Worm (Caenorhabditis elegans) whole organism, L1 larva: ENCODE measurements around the gene T04F3.3.

ENCODE experiments used
- C16A3.4 ChIP-seq: fragments of 150-350 bp; optimal IDR thresholded peaks from 2 replicates; lab custom pipeline; 2014; ENCODE audit warnings: missing biosample characterization, missing genetic modification characterization
- C34B4.2 ChIP-seq: sonication (generic microtip); optimal IDR thresholded peaks from 2 replicates; lab custom pipeline; 2017; ENCODE audit warnings: mild to moderate bottlenecking, missing genetic modification characterization, missing compliant biosample characterization
- ama-1 ChIP-seq: fragments of 150-350 bp; optimal IDR thresholded peaks from 2 replicates; lab custom pipeline; 2014
- blmp-1 ChIP-seq: fragments of 150-350 bp; optimal IDR thresholded peaks from 2 replicates; lab custom pipeline; 2014; ENCODE audit warnings: missing biosample characterization, missing genetic modification characterization
- ces-1 ChIP-seq: fragments of 150-350 bp; optimal IDR thresholded peaks from 2 replicates; lab custom pipeline; 2014; ENCODE audit warnings: missing biosample characterization, missing genetic modification reagents, missing genetic modification characterization
- dsc-1 ChIP-seq: sonication (generic microtip); optimal IDR thresholded peaks from 2 replicates; lab custom pipeline; 2016; ENCODE audit warnings: mild to moderate bottlenecking, missing genetic modification characterization, missing compliant biosample characterization
- efl-1 ChIP-seq, 4 experiments: fragments of 150-350 bp; optimal IDR thresholded peaks in 3 of 4; peaks in 1 of 4; 1 replicate in 1 of 4; 2 replicates in 3 of 4; lab custom pipeline; 2014; ENCODE audit warnings: missing biosample characterization in 2 of 4, missing genetic modification characterization in 2 of 4, missing genetic modification reagents in 2 of 4
- efl-3 ChIP-seq: fragments of 200-800 bp; sonication (Bioruptor generic); optimal IDR thresholded peaks from 2 replicates; lab custom pipeline; 2018; ENCODE audit warnings: mild to moderate bottlenecking, missing genetic modification characterization, missing compliant biosample characterization
- elt-2 ChIP-seq: sonication (generic microtip); optimal IDR thresholded peaks from 2 replicates; lab custom pipeline; 2016; ENCODE audit warnings: missing genetic modification characterization, mild to moderate bottlenecking, inconsistent platforms, missing compliant biosample characterization, missing genetic modification reagents
- fkh-10 ChIP-seq: sonication (generic microtip); optimal IDR thresholded peaks from 2 replicates; lab custom pipeline; 2017; ENCODE audit warnings: missing biosample characterization, missing genetic modification reagents, missing genetic modification characterization
- fos-1 ChIP-seq: fragments of 150-350 bp; optimal IDR thresholded peaks from 2 replicates; lab custom pipeline; 2014; ENCODE audit warnings: missing biosample characterization, missing genetic modification characterization
- grh-1 ChIP-seq: fragments of 200-800 bp; sonication (Bioruptor generic); IDR thresholded peaks from 2 replicates; pipeline ENCODE4 v1.3.6; 2022; ENCODE audit warnings: missing genetic modification reagents, missing genetic modification characterization, missing compliant biosample characterization
- hlh-17 ChIP-seq: fragments of 200-800 bp; sonication (Bioruptor generic); optimal IDR thresholded peaks from 2 replicates; lab custom pipeline; 2018; ENCODE audit warnings: missing genetic modification characterization, mild to moderate bottlenecking, missing compliant biosample characterization, moderate library complexity, borderline replicate concordance
- isw-1 ChIP-seq: fragments of 200-800 bp; sonication (Bioruptor generic); IDR thresholded peaks from 2 replicates; pipeline ENCODE4 v1.3.6; 2022; ENCODE audit warnings: missing genetic modification characterization, missing compliant biosample characterization
- lin-14 ChIP-seq: fragments of 200-800 bp; sonication (Bioruptor generic); optimal IDR thresholded peaks from 2 replicates; lab custom pipeline; 2018; ENCODE audit warnings: mild to moderate bottlenecking, missing genetic modification characterization, moderate library complexity, missing compliant biosample characterization
- lin-15B ChIP-seq: fragments of 150-350 bp; sonication (generic microtip); optimal IDR thresholded peaks from 3 replicates; lab custom pipeline; 2014; ENCODE audit warnings: missing biosample characterization, missing genetic modification characterization
- lin-35 ChIP-seq, 2 experiments: fragments of 150-350 bp; optimal IDR thresholded peaks; 2 replicates each; lab custom pipeline; 2014; ENCODE audit warnings: missing biosample characterization in 2 of 2, missing genetic modification characterization in 2 of 2, missing genetic modification reagents in 2 of 2
- lir-3 ChIP-seq: sonication (generic microtip); optimal IDR thresholded peaks from 2 replicates; lab custom pipeline; 2016; ENCODE audit warnings: mild to moderate bottlenecking, missing genetic modification characterization, moderate library complexity, missing compliant biosample characterization; ENCODE audit not compliant: poor library complexity
- lsy-2 ChIP-seq, 2 experiments: fragments of 150-350 bp; optimal IDR thresholded peaks; 2 replicates each; lab custom pipeline; 2014; ENCODE audit warnings: missing biosample characterization in 2 of 2, missing genetic modification characterization in 2 of 2
- mdl-1 ChIP-seq, 2 experiments: fragments of 150-350 bp; optimal IDR thresholded peaks; 2 replicates each; lab custom pipeline; 2014 to 2017; ENCODE audit warnings: missing biosample characterization in 2 of 2, missing genetic modification characterization in 2 of 2, inconsistent platforms in 1 of 2
- mep-1 ChIP-seq: fragments of 150-350 bp; optimal IDR thresholded peaks from 2 replicates; lab custom pipeline; 2014; ENCODE audit warnings: missing biosample characterization, missing genetic modification characterization
- nhr-11 ChIP-seq: fragments of 150-350 bp; optimal IDR thresholded peaks from 2 replicates; lab custom pipeline; 2014; ENCODE audit warnings: missing biosample characterization, missing genetic modification characterization
- nhr-12 ChIP-seq: sonication (generic microtip); optimal IDR thresholded peaks from 2 replicates; lab custom pipeline; 2017; ENCODE audit warnings: missing biosample characterization, missing genetic modification characterization
- nhr-20 ChIP-seq: sonication (generic microtip); optimal IDR thresholded peaks from 2 replicates; lab custom pipeline; 2016; ENCODE audit warnings: mild to moderate bottlenecking, missing genetic modification characterization, missing compliant biosample characterization
- nhr-237 ChIP-seq: fragments of 150-350 bp; optimal IDR thresholded peaks from 2 replicates; lab custom pipeline; 2014; ENCODE audit warnings: missing biosample characterization, missing genetic modification characterization
- nhr-71 ChIP-seq: sonication (generic microtip); optimal IDR thresholded peaks from 2 replicates; lab custom pipeline; 2016; ENCODE audit warnings: mild to moderate bottlenecking, missing genetic modification characterization, moderate library complexity, missing compliant biosample characterization
- nhr-77 ChIP-seq: fragments of 150-350 bp; optimal IDR thresholded peaks from 2 replicates; lab custom pipeline; 2014; ENCODE audit warnings: missing biosample characterization, missing genetic modification characterization
- nhr-90 ChIP-seq: sonication (generic microtip); optimal IDR thresholded peaks from 2 replicates; lab custom pipeline; 2016; ENCODE audit warnings: mild to moderate bottlenecking, missing genetic modification characterization, missing compliant biosample characterization; ENCODE audit not compliant: poor library complexity
- rnt-1 ChIP-seq: sonication (generic microtip); optimal IDR thresholded peaks from 2 replicates; lab custom pipeline; 2016; ENCODE audit warnings: mild to moderate bottlenecking, missing genetic modification characterization, moderate library complexity, missing compliant biosample characterization
- snpc-4 ChIP-seq: fragments of 150-350 bp; optimal IDR thresholded peaks from 2 replicates; lab custom pipeline; 2014; ENCODE audit warnings: missing biosample characterization, missing genetic modification characterization
- swsn-7 ChIP-seq: sonication (generic microtip); optimal IDR thresholded peaks from 2 replicates; lab custom pipeline; 2016; ENCODE audit warnings: missing genetic modification characterization, missing compliant biosample characterization
- tbx-2 ChIP-seq: sonication (generic microtip); optimal IDR thresholded peaks from 2 replicates; lab custom pipeline; 2016; ENCODE audit warnings: missing genetic modification characterization, missing compliant biosample characterization
- unc-30 ChIP-seq: sonication (generic microtip); optimal IDR thresholded peaks from 2 replicates; lab custom pipeline; 2017; ENCODE audit warnings: missing biosample characterization, missing genetic modification characterization
- unc-62 ChIP-seq: fragments of 150-350 bp; optimal IDR thresholded peaks from 2 replicates; lab custom pipeline; 2014; ENCODE audit warnings: missing biosample characterization, missing genetic modification reagents, missing genetic modification characterization
- unc-86 ChIP-seq: sonication (generic microtip); optimal IDR thresholded peaks from 2 replicates; lab custom pipeline; 2016; ENCODE audit warnings: missing genetic modification characterization, missing compliant biosample characterization

T04F3.3 gene

ce11 chrV:11758635-11759034 lies at the start of gene T04F3.3:
Gene T04F3.3, plus strand, starts transcription at chrV:11758935.
- no peak for TF ChIP-seq efl-3
- TF ChIP-seq lin-15B (tag; lab: Kevin White, UChicago) = no peak
- no peak for TF ChIP-seq C16A3.4
- no peak for TF ChIP-seq rnt-1
- TF ChIP-seq dsc-1 (tag; lab: Kevin White, UChicago) = no peak
- no peak for TF ChIP-seq nhr-90 (tag; lab: Kevin White, UChicago)
- TF ChIP-seq nhr-20 (tag; lab: Kevin White, UChicago) = no peak
- TF ChIP-seq unc-30 (tag; lab: Kevin White, UChicago) = no peak
- TF ChIP-seq nhr-12 (tag; lab: Kevin White, UChicago) = no peak
- no peak for TF ChIP-seq swsn-7 (tag; lab: Kevin White, UChicago)
- no peak for TF ChIP-seq mdl-1 (tag; optimal IDR thresholded peaks at IDR 0.05; lab: Kevin White, UChicago)
- no peak for TF ChIP-seq blmp-1 (tag; lab: Kevin White, UChicago)
- no peak for TF ChIP-seq ces-1 (GFP tag; lab: Kevin White, UChicago)
- TF ChIP-seq nhr-11 (tag; lab: Kevin White, UChicago) = no peak
- no peak for TF ChIP-seq hlh-17 (GFP tag; lab: Kevin White, UChicago)
- no peak for TF ChIP-seq C34B4.2 (tag; lab: Kevin White, UChicago)
- no peak for TF ChIP-seq snpc-4 (tag; lab: Kevin White, UChicago)
- no peak for TF ChIP-seq unc-86 (tag; lab: Kevin White, UChicago)
- TF ChIP-seq, all 84 proteins: peak for 0

ce11 chrV:11711751-11712150 lies 47.0 kb upstream of the T04F3.3 start:
- TF ChIP-seq lin-14 (GFP tag; lab: Kevin White, UChicago) (peak; percentile 44), lir-3 (tag; lab: Kevin White, UChicago) (no peak), fkh-10 (GFP tag; lab: Kevin White, UChicago) (peak; percentile 69)
- TF ChIP-seq, all 84 proteins: peak for 2

ce11 chrV:11715797-11716196 lies 42.9 kb upstream of the T04F3.3 start, which contains the start of gene tre-3:
Gene tre-3, minus strand, starts transcription at chrV:11715903.
- TF ChIP-seq unc-62 (no peak), elt-2 (tag; lab: Kevin White, UChicago) (peak; percentile 29), lin-35 (GFP tag; optimal IDR thresholded peaks at IDR 0.05; lab: Kevin White, UChicago) (no peak), nhr-11 (tag; lab: Kevin White, UChicago) (no peak), nhr-71 (tag; lab: Kevin White, UChicago) (no peak), grh-1 (GFP tag; lab: Robert Waterston, UW) (no peak), efl-1 (optimal IDR thresholded peaks at IDR 0.05; lab: Kevin White, UChicago) (no peak), efl-1 (GFP tag; optimal IDR thresholded peaks at IDR 0.05 in 1 of 2; lab: Kevin White, UChicago) (peak in 1 of 2 experiments; percentile 51)

- peak; percentile 53 for TF ChIP-seq elt-2 (tag; lab: Kevin White, UChicago)
- no peak for TF ChIP-seq mep-1 (tag; lab: Kevin White, UChicago)
Measured at ce11 chrV:11716930-11717329, 41.8 kb upstream of the T04F3.3 start.

ce11 chrV:11722858-11723257 lies 35.9 kb upstream of the T04F3.3 start:
- no peak for TF ChIP-seq efl-1 (optimal IDR thresholded peaks at IDR 0.05; lab: Kevin White, UChicago)
- TF ChIP-seq efl-1 (GFP tag; optimal IDR thresholded peaks at IDR 0.05 in 1 of 2; lab: Kevin White, UChicago) = peak in 1 of 2 experiments; percentile 68
- TF ChIP-seq isw-1 = no peak

ce11 chrV:11725971-11726370 lies 32.8 kb upstream of the T04F3.3 start, which contains the start of gene daf-11:
Gene daf-11, minus strand, starts transcription at chrV:11726071.
- TF ChIP-seq nhr-77 (tag; lab: Kevin White, UChicago) (no peak), nhr-20 (tag; lab: Kevin White, UChicago) (no peak), lsy-2 (tag; optimal IDR thresholded peaks at IDR 0.05; lab: Kevin White, UChicago) (no peak), nhr-90 (tag; lab: Kevin White, UChicago) (no peak), ama-1 (lab: Kevin White, UChicago) (no peak), tbx-2 (tag; lab: Kevin White, UChicago) (no peak), nhr-237 (no peak), fos-1 (tag; lab: Kevin White, UChicago) (no peak)
- TF ChIP-seq, all 84 proteins: peak for 0
